Fruit fly (Drosophila melanogaster) Kc167 (cell line): ENCODE measurements around the gene CkIalpha.

Source experiments
- Myc ChIP-seq: fragments of >200 bp; optimal IDR thresholded peaks from 2 replicates; lab custom pipeline; 2017; ENCODE audit warnings: missing external identifiers
- Sin3A ChIP-seq: fragments of >200 bp; optimal IDR thresholded peaks from 2 replicates; lab custom pipeline; 2018; ENCODE audit warnings: missing external identifiers
- h ChIP-seq: fragments of >200 bp; optimal IDR thresholded peaks from 3 replicates; lab custom pipeline; 2018; ENCODE audit warnings: missing external identifiers
- insv ChIP-seq: fragments of >200 bp; optimal IDR thresholded peaks from 3 replicates; lab custom pipeline; 2018; ENCODE audit warnings: missing external identifiers
- psq ChIP-seq: fragments of >200 bp; optimal IDR thresholded peaks from 2 replicates; lab custom pipeline; 2017; ENCODE audit warnings: missing external identifiers
- ttk ChIP-seq: sonication (Bioruptor generic); optimal IDR thresholded peaks from 2 replicates; lab custom pipeline; 2017; ENCODE audit warnings: missing external identifiers

Gene CkIalpha

DNA sequence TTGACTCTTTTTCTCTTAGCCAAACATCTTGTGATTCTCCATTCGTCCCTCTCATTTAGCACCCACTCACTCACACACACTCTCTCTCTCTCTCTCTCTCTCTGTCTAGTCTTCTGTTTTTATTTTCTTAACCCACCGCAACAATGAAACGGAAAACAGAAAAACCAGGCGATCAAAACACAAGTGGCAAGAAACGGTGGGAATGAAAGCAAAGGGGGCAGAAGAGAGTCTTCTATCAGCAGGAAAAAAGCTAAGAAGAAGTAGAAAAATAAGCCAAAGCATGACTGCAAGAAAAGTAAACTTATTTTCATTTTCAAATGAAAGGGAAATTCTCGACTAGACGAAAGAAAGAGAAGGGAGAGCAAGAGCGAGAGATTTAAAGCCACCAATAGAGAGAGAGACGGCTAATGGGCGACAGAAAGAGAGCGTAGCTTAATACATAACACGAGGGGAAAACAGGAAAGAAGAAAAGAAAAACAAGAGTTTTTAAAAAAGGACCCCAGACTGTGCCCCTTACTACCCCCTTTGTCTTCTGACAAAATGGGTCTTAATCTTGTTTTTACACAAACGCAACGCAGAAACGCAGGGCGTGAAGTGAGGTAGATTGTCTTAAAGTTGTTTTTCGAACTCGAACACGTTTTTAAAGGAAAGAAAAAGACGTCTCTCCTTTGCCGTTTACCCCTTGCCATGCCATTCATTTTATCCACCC, 20.6 kb downstream of the CkIalpha start:
- TF ChIP-seq insv (lab: Kevin White, UChicago) (no peak), Sin3A (lab: Kevin White, UChicago) (no peak), h (lab: Kevin White, UChicago) (no peak), psq (lab: Kevin White, UChicago) (no peak), Myc (lab: Kevin White, UChicago) (no peak), ttk (no peak)

dm6 chrX:12675284-12675683, 21.9 kb downstream of the CkIalpha start:
- TF ChIP-seq Sin3A (lab: Kevin White, UChicago) = no peak
- no peak for TF ChIP-seq h (lab: Kevin White, UChicago)
- no peak for TF ChIP-seq Myc (lab: Kevin White, UChicago)
- no peak for TF ChIP-seq ttk
- TF ChIP-seq psq (lab: Kevin White, UChicago) = no peak
- TF ChIP-seq insv (lab: Kevin White, UChicago) = no peak

DNA sequence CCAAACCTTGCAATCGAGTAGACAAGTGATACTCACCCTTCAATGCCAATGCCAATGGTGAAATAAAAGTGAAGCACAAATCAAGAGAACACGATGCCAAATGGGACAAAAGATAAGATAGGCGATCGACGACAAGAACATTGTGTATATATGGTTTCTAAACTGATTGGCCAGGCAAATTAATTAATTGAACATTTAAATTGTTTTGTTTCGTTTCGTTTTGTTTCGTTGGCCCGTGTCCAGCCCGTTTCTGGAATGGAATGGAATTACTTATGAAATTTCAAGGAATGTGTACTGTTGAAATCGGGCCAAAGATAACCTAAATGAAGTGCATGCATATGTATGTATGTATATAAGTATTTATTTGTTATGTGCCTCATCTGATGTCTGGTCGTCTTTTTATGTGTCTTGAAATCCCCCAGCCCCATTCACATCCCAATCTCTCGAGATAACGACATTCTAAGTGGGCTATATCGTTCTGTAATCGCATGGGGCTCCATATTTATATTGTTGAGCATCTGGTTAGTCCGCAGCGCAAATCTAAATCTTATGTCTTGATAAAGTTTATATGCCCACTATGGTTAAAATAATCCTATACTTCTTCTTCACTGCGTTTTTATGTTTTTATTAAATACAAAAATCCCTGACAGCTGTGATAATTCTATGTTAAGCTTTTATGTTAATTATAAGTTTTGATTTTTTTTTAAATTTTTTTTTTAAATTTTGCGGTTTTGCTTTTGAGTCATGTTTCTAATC, 22.6 kb downstream of the CkIalpha start:
- TF ChIP-seq insv (lab: Kevin White, UChicago) (no peak), h (lab: Kevin White, UChicago) (no peak), psq (lab: Kevin White, UChicago) (no peak), Sin3A (lab: Kevin White, UChicago) (no peak), ttk (no peak)

DNA sequence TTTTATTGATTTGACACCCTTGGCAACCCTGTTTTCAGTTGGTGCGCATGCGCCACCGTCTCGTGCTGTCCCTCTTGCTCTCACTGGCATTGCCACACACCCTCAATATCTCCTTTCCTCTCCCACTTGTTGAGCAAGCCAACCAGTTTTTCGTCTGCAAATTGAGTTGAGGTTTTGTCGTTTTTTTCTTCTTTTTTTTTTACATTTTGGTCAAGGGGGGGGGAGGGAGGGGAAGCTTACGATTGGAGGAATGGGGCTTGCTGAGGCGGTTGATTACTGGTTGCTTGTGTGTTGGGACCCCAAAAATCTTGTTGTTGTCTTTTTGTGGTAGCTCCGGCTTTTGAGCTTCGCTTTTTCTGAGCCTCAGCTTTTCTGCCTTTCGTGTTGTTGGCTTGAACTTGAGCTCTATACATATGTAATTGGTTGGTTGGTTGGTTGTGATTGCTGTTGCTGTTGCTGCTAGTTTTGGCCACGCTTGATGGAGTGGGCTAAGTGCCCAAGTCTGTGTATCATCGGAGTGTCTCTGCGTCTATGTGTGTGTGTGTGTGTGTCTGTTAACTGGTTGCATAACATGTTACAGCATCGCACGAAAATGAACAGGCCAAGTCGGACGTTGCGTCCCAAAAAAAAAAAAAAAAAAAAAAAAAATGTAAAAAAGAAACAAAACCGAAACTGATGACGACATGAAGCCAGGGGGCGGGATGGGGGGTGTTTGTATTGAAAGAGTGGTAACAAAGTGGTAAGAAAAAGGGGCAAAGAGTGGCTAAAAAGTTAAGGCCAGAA, 23.3 kb downstream of the CkIalpha start:
- TF ChIP-seq Myc (lab: Kevin White, UChicago) (no peak), Sin3A (lab: Kevin White, UChicago) (no peak), ttk (no peak), insv (lab: Kevin White, UChicago) (no peak), psq (lab: Kevin White, UChicago) (no peak), h (lab: Kevin White, UChicago) (no peak)

- TF ChIP-seq h (lab: Kevin White, UChicago) (no peak), insv (lab: Kevin White, UChicago) (no peak), Myc (lab: Kevin White, UChicago) (no peak), ttk (no peak), psq (lab: Kevin White, UChicago) (no peak), Sin3A (lab: Kevin White, UChicago) (no peak)
Observed at dm6 chrX:12682403-12682958, 29.1 kb downstream of the CkIalpha start.

dm6 chrX:12699095-12699750, 45.8 kb downstream of the CkIalpha start:
- TF ChIP-seq Sin3A (lab: Kevin White, UChicago) (no peak), insv (lab: Kevin White, UChicago) (no peak), h (lab: Kevin White, UChicago) (no peak), Myc (lab: Kevin White, UChicago) (no peak), psq (lab: Kevin White, UChicago) (no peak), ttk (no peak)

- TF ChIP-seq Sin3A (lab: Kevin White, UChicago) (no peak), insv (lab: Kevin White, UChicago) (no peak), psq (lab: Kevin White, UChicago) (no peak), Myc (lab: Kevin White, UChicago) (no peak), h (lab: Kevin White, UChicago) (no peak)
Observed at dm6 chrX:12705554-12705953, 52.1 kb downstream of the CkIalpha start, which contains the start of gene CG15725. Gene CG15725, plus strand, starts transcription at chrX:12705854.
